Worm (Caenorhabditis elegans) whole organism, midembryonic: ENCODE measurements around the gene C54D2.6.

Source experiments
- klf-2 ChIP-seq: fragments of 200-800 bp; sonication (Bioruptor generic); conservative IDR thresholded peaks from 2 replicates; pipeline ENCODE4 v1.3.6; 2022; ENCODE audit warnings: missing genetic modification reagents, missing genetic modification characterization, missing compliant biosample characterization
- med-1 ChIP-seq: sonication (generic microtip); optimal IDR thresholded peaks from 2 replicates; lab custom pipeline; 2017; ENCODE audit warnings: missing genetic modification characterization, mild to moderate bottlenecking, missing compliant biosample characterization, antibody characterized with exemption, missing genetic modification reagents; ENCODE audit not compliant: insufficient read depth
- ref-1 ChIP-seq: fragments of 200-800 bp; sonication (Bioruptor generic); conservative IDR thresholded peaks from 2 replicates; pipeline ENCODE4 v1.3.6; 2022; ENCODE audit warnings: missing genetic modification reagents, missing genetic modification characterization, missing compliant biosample characterization

DNA sequence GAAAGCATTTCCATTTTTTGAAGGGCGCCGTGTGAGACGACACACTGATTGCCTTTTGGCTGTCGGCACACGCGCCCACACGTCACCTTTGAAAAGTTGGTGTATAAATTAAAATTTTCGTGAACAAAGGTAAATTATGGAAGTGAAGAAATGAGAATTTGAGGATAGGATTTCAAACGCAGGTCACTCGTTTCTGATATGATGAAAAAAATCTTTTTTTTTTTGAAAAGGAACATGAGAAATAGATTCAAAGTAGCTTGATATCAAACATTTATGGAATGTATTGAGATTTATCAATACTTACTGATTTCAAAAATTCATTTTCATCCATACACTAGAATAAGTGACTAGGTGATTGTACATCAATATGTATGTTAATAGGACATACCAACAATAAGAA, 29.8 kb downstream of the C54D2.6 start:
- TF ChIP-seq klf-2 (GFP tag; lab: Robert Waterston, UW) (no peak), med-1 (no peak), ref-1 (GFP tag; lab: Robert Waterston, UW) (no peak)
